Fruit fly (Drosophila melanogaster): ENCODE results near the gene CkIIalpha-i3.

- TF ChIP-seq CG6854 (GFP tag; optimal IDR thresholded peaks at IDR 0.05) (no peak), Lpt (GFP tag; optimal IDR thresholded peaks at IDR 0.05) (no peak), lz (GFP tag; optimal IDR thresholded peaks at IDR 0.05) (no peak)
These were observed 32.7 kb upstream of the CkIIalpha-i3 start for dm6 chr3L:743155-743554.

Measured in whole organism, prepupa.